Worm (Caenorhabditis elegans): ENCODE results near the gene C16C8.5.

- no peak for TF ChIP-seq ahr-1 (tag; optimal IDR thresholded peaks at IDR 0.05)
- TF ChIP-seq mec-3 (tag; optimal IDR thresholded peaks at IDR 0.05; ENCODE audit: borderline replicate concordance), result no peak
- TF ChIP-seq pqm-1 (tag; optimal IDR thresholded peaks at IDR 0.05), result no peak
- TF ChIP-seq ceh-30 (tag; optimal IDR thresholded peaks at IDR 0.05), result no peak
- no peak for TF ChIP-seq Y22D7AL.16 (tag; optimal IDR thresholded peaks at IDR 0.05)
- TF ChIP-seq pros-1 (tag; optimal IDR thresholded peaks at IDR 0.05), result no peak
Observed at ce11 chrII:3440641-3440926, 4.6 kb downstream of the C16C8.5 start, which contains the start of gene C16C8.17.
